Worm (Caenorhabditis elegans): Measurements from ENCODE around the gene aly-2.
"Not testable (repeated sequence)": the region's sequence is repeated elsewhere in the genome, so short reads cannot be mapped to it uniquely, and the experiment has no call there.

Gene aly-2

ce11 chrIV:9194524-9194923, 47.3 kb downstream of the aly-2 start, which contains the start of gene C46C2.7:
C46C2.7 (plus strand) TSS chrIV:9194824.
- not testable (repeated sequence) for TF ChIP-seq tbx-2, hmg-11, daf-12 (tag; optimal IDR thresholded peaks at IDR 0.05)

- TF ChIP-seq nhr-25 (tag; optimal IDR thresholded peaks at IDR 0.05) (peak; percentile 43), lsy-12 (tag; optimal IDR thresholded peaks at IDR 0.05) (peak; percentile 34)
Observed at ce11 chrIV:9196023-9196636, 48.9 kb downstream of the aly-2 start.

ce11 chrIV:9196755-9197154, 49.5 kb downstream of the aly-2 start:
- no peak for TF ChIP-seq mdl-1 (tag; optimal IDR thresholded peaks at IDR 0.05)
- TF ChIP-seq nhr-11 (tag; optimal IDR thresholded peaks at IDR 0.05), result no peak
- TF ChIP-seq daf-12 (tag; optimal IDR thresholded peaks at IDR 0.05), result no peak
- TF ChIP-seq nfya-1 (tag; optimal IDR thresholded peaks at IDR 0.05; ENCODE audit: insufficient read depth), result peak; percentile 97
- TF ChIP-seq nhr-76 (tag; optimal IDR thresholded peaks at IDR 0.05), result no peak
- no peak for TF ChIP-seq unc-39 (tag; optimal IDR thresholded peaks at IDR 0.05)
- TF ChIP-seq fos-1 (tag; optimal IDR thresholded peaks at IDR 0.05), result no peak
- TF ChIP-seq lin-15B (tag; optimal IDR thresholded peaks at IDR 0.05), result peak; percentile 44
- TF ChIP-seq mml-1 (tag; optimal IDR thresholded peaks at IDR 0.05), result no peak
- peak; percentile 25 for TF ChIP-seq ceh-28 (tag; optimal IDR thresholded peaks at IDR 0.05)
- peak; percentile 62 for TF ChIP-seq elt-2 (tag; optimal IDR thresholded peaks at IDR 0.05)
- TF ChIP-seq snpc-4 (tag; optimal IDR thresholded peaks at IDR 0.05), result peak; percentile 63
- TF ChIP-seq nhr-67 (tag; optimal IDR thresholded peaks at IDR 0.05), result no peak
- no peak for TF ChIP-seq nhr-237 (tag; optimal IDR thresholded peaks at IDR 0.05)
- TF ChIP-seq nhr-43 (tag; optimal IDR thresholded peaks at IDR 0.05; ENCODE audit: poor library complexity, severe bottlenecking), result peak; percentile 29
- no peak for TF ChIP-seq tbx-2 (tag; optimal IDR thresholded peaks at IDR 0.05)
- TF ChIP-seq nhr-23 (tag; optimal IDR thresholded peaks at IDR 0.05), result no peak
- TF ChIP-seq skn-1 (tag; optimal IDR thresholded peaks at IDR 0.05), result no peak
- TF ChIP-seq ztf-11 (tag; optimal IDR thresholded peaks at IDR 0.05), result no peak
- no peak for TF ChIP-seq egl-5 (tag; optimal IDR thresholded peaks at IDR 0.05)
- peak; percentile 71 for TF ChIP-seq pqm-1 (tag; optimal IDR thresholded peaks at IDR 0.05)
- TF ChIP-seq ceh-16 (tag; optimal IDR thresholded peaks at IDR 0.05), result no peak
- TF ChIP-seq ceh-82 (tag; optimal IDR thresholded peaks at IDR 0.05), result no peak
- TF ChIP-seq eor-1 (tag; optimal IDR thresholded peaks at IDR 0.05), result no peak
- no peak for TF ChIP-seq nhr-77 (tag; optimal IDR thresholded peaks at IDR 0.05)
- no peak for TF ChIP-seq nhr-25 (tag; optimal IDR thresholded peaks at IDR 0.05)
- no peak for TF ChIP-seq nhr-12 (tag; optimal IDR thresholded peaks at IDR 0.05)
- peak; percentile 72 for TF ChIP-seq jun-1 (tag; optimal IDR thresholded peaks at IDR 0.05)
- peak; percentile 49 for TF ChIP-seq lin-39 (tag; optimal IDR thresholded peaks at IDR 0.05)
- TF ChIP-seq hmg-11 (tag; optimal IDR thresholded peaks at IDR 0.05), result peak; percentile 84
- no peak for TF ChIP-seq fkh-2 (tag; optimal IDR thresholded peaks at IDR 0.05)
- TF ChIP-seq fkh-10 (GFP tag; optimal IDR thresholded peaks at IDR 0.05), result peak; percentile 66
- TF ChIP-seq ZK546.5 (tag; optimal IDR thresholded peaks at IDR 0.05), result no peak
- TF ChIP-seq sea-2 (GFP tag; optimal IDR thresholded peaks at IDR 0.05), result no peak
- TF ChIP-seq R02D3.7 (tag; optimal IDR thresholded peaks at IDR 0.05), result no peak
- TF ChIP-seq nhr-28 (tag; optimal IDR thresholded peaks at IDR 0.05), result no peak
- peak; percentile 42 for TF ChIP-seq unc-62 (GFP tag; optimal IDR thresholded peaks at IDR 0.05)
- no peak for TF ChIP-seq zag-1 (tag; optimal IDR thresholded peaks at IDR 0.05)
- TF ChIP-seq egl-27 (tag; optimal IDR thresholded peaks at IDR 0.05), result peak; percentile 39
- peak; percentile 29 for TF ChIP-seq ama-1 (optimal IDR thresholded peaks at IDR 0.05)
- no peak for TF ChIP-seq ceh-9 (tag; optimal IDR thresholded peaks at IDR 0.05)
- no peak for TF ChIP-seq aly-2 (tag; optimal IDR thresholded peaks at IDR 0.05)
- no peak for TF ChIP-seq ztf-4 (tag; optimal IDR thresholded peaks at IDR 0.05)
- TF ChIP-seq pha-4 (tag; optimal IDR thresholded peaks at IDR 0.05), result peak; percentile 77
- no peak for TF ChIP-seq elt-1 (tag; optimal IDR thresholded peaks at IDR 0.05)
- TF ChIP-seq elt-3 (tag; optimal IDR thresholded peaks at IDR 0.05), result no peak
- no peak for TF ChIP-seq lsy-12 (tag; optimal IDR thresholded peaks at IDR 0.05)
